Fruit fly (Drosophila melanogaster) whole organism, embryonic: ENCODE measurements around the gene Rassf.

Experiments
- Asciz ChIP-seq: fragments of 200-800 bp; sonication (Bioruptor generic); optimal IDR thresholded peaks from 2 replicates; lab custom pipeline; 2017; ENCODE audit warnings: missing biosample characterization, mild to moderate bottlenecking, missing genetic modification characterization, missing genetic modification reagents
- CG11085 ChIP-seq: fragments of 200-800 bp; sonication (Bioruptor generic); IDR thresholded peaks from 2 replicates; pipeline ENCODE4 v1.3.6; 2022; ENCODE audit warnings: missing biosample characterization, missing genetic modification characterization
- CG11398 ChIP-seq: fragments of 200-800 bp; sonication (Bioruptor generic); optimal IDR thresholded peaks from 2 replicates; lab custom pipeline; 2016; ENCODE audit warnings: missing biosample characterization, missing genetic modification characterization
- CG11696 ChIP-seq: fragments of 200-800 bp; sonication (Bioruptor generic); IDR thresholded peaks from 2 replicates; pipeline ENCODE4 v1.3.6; 2022; ENCODE audit warnings: missing biosample characterization, missing genetic modification characterization
- CG11723 ChIP-seq: fragments of 200-800 bp; sonication (Bioruptor generic); optimal IDR thresholded peaks from 2 replicates; lab custom pipeline; 2017; ENCODE audit warnings: missing biosample characterization, mild to moderate bottlenecking, missing genetic modification characterization
- CG14441 ChIP-seq: fragments of 200-800 bp; sonication (Bioruptor generic); IDR thresholded peaks from 2 replicates; pipeline ENCODE4 v1.3.6; 2022; ENCODE audit warnings: missing biosample characterization, missing genetic modification characterization
- CG15073 ChIP-seq: fragments of 200-800 bp; sonication (Bioruptor generic); optimal IDR thresholded peaks from 2 replicates; lab custom pipeline; 2016; ENCODE audit warnings: missing biosample characterization, missing genetic modification characterization
- CG15601 ChIP-seq: fragments of 200-800 bp; sonication (Bioruptor generic); optimal IDR thresholded peaks from 3 replicates; lab custom pipeline; 2019; ENCODE audit warnings: missing biosample characterization, mild to moderate bottlenecking, missing genetic modification characterization, moderate library complexity
- CG15696 ChIP-seq: fragments of 200-800 bp; sonication (Bioruptor generic); optimal IDR thresholded peaks from 2 replicates; lab custom pipeline; 2019; ENCODE audit warnings: missing biosample characterization, mild to moderate bottlenecking, missing genetic modification characterization, moderate library complexity
- CG17359 ChIP-seq: fragments of 200-800 bp; sonication (Bioruptor generic); optimal IDR thresholded peaks from 3 replicates; lab custom pipeline; 2018; ENCODE audit warnings: missing biosample characterization, mild to moderate bottlenecking, missing genetic modification characterization, moderate library complexity
- CG17385 ChIP-seq: fragments of 200-800 bp; sonication (Bioruptor generic); optimal IDR thresholded peaks from 3 replicates; lab custom pipeline; 2018; ENCODE audit warnings: missing biosample characterization, mild to moderate bottlenecking, missing genetic modification characterization
- CG2129 ChIP-seq: fragments of 200-800 bp; sonication (Bioruptor generic); IDR thresholded peaks from 2 replicates; pipeline ENCODE4 v1.3.6; 2022; ENCODE audit warnings: missing biosample characterization, missing genetic modification characterization; ENCODE audit not compliant: partially characterized antibody
- CG30431 ChIP-seq: fragments of 200-800 bp; sonication (Bioruptor generic); optimal IDR thresholded peaks from 2 replicates; lab custom pipeline; 2017; ENCODE audit warnings: missing biosample characterization, missing genetic modification characterization
- CG31388 ChIP-seq: fragments of 200-800 bp; sonication (Bioruptor generic); optimal IDR thresholded peaks from 2 replicates; lab custom pipeline; 2016; ENCODE audit warnings: missing biosample characterization, missing genetic modification characterization
- CG6654 ChIP-seq: fragments of 200-800 bp; sonication (Bioruptor generic); optimal IDR thresholded peaks from 2 replicates; lab custom pipeline; 2017; ENCODE audit warnings: missing biosample characterization, mild to moderate bottlenecking, missing genetic modification characterization
- CG6689 ChIP-seq: fragments of 200-800 bp; sonication (Bioruptor generic); IDR thresholded peaks from 2 replicates; pipeline ENCODE4 v1.3.6; 2022; ENCODE audit warnings: missing biosample characterization, missing genetic modification characterization
- CG7271 ChIP-seq: fragments of 200-800 bp; sonication (Bioruptor generic); optimal IDR thresholded peaks from 2 replicates; lab custom pipeline; 2018; ENCODE audit warnings: missing biosample characterization, mild to moderate bottlenecking, missing genetic modification characterization, moderate library complexity
- CG9437 ChIP-seq: fragments of 200-800 bp; sonication (Bioruptor generic); optimal IDR thresholded peaks from 2 replicates; lab custom pipeline; 2018; ENCODE audit warnings: missing biosample characterization, mild to moderate bottlenecking, missing genetic modification characterization
- D19A ChIP-seq: fragments of 200-800 bp; optimal IDR thresholded peaks from 3 replicates; lab custom pipeline; 2019; ENCODE audit warnings: missing biosample characterization, mild to moderate bottlenecking, missing genetic modification characterization, moderate library complexity
- Deaf1 ChIP-seq: fragments of 200-800 bp; optimal IDR thresholded peaks from 3 replicates; lab custom pipeline; 2019; ENCODE audit warnings: missing biosample characterization, mild to moderate bottlenecking, missing genetic modification characterization, moderate library complexity
- E2f1 ChIP-seq: fragments of 200-800 bp; sonication (Bioruptor generic); IDR thresholded peaks from 2 replicates; pipeline ENCODE4 v1.3.6; 2022; ENCODE audit warnings: missing biosample characterization, missing genetic modification characterization
- HLH3B ChIP-seq: fragments of 200-800 bp; sonication (Bioruptor generic); IDR thresholded peaks from 2 replicates; pipeline ENCODE4 v1.3.6; 2022; ENCODE audit warnings: missing biosample characterization, missing genetic modification characterization
- HLH54F ChIP-seq: fragments of 200-800 bp; sonication (Bioruptor generic); optimal IDR thresholded peaks from 3 replicates; lab custom pipeline; 2016; ENCODE audit warnings: missing biosample characterization, missing genetic modification characterization
- MTF-1 ChIP-seq: fragments of 200-800 bp; sonication (Bioruptor generic); optimal IDR thresholded peaks from 2 replicates; lab custom pipeline; 2018; ENCODE audit warnings: missing biosample characterization, mild to moderate bottlenecking, missing genetic modification characterization, borderline replicate concordance
- Mad ChIP-seq: fragments of 200-800 bp; sonication (Bioruptor generic); optimal IDR thresholded peaks from 2 replicates; lab custom pipeline; 2016; ENCODE audit warnings: missing biosample characterization, missing genetic modification characterization
- Meics ChIP-seq: fragments of 200-800 bp; sonication (Bioruptor generic); optimal IDR thresholded peaks from 2 replicates; lab custom pipeline; 2017; ENCODE audit warnings: missing biosample characterization, mild to moderate bottlenecking, missing genetic modification characterization
- NC2α ChIP-seq: fragments of 200-800 bp; sonication (Bioruptor generic); optimal IDR thresholded peaks from 2 replicates; lab custom pipeline; 2016; ENCODE audit warnings: missing biosample characterization, missing genetic modification characterization
- Poxn ChIP-seq: fragments of 200-800 bp; sonication (Bioruptor generic); IDR thresholded peaks from 2 replicates; pipeline ENCODE4 v1.3.6; 2022; ENCODE audit warnings: missing biosample characterization, missing genetic modification characterization
- Ptx1 ChIP-seq: fragments of 200-800 bp; sonication (Bioruptor generic); IDR thresholded peaks from 2 replicates; pipeline ENCODE4 v1.3.6; 2022; ENCODE audit warnings: missing biosample characterization, missing genetic modification characterization
- Spps ChIP-seq: fragments of 200-800 bp; sonication (Bioruptor generic); optimal IDR thresholded peaks from 2 replicates; lab custom pipeline; 2018; ENCODE audit warnings: missing biosample characterization, mild to moderate bottlenecking, missing genetic modification characterization
- Trl ChIP-seq, 3 experiments: fragments of >200 bp in 2 of 3; fragments of 200-800 bp in 1 of 3; sonication (Bioruptor generic) in 1 of 3; optimal IDR thresholded peaks; 2 replicates in 1 of 3; 3 replicates in 2 of 3; lab custom pipeline; 2016 to 2017; ENCODE audit warnings: missing biosample characterization in 1 of 3, missing genetic modification characterization in 1 of 3
- ac ChIP-seq: fragments of 200-800 bp; sonication (Bioruptor generic); optimal IDR thresholded peaks from 3 replicates; lab custom pipeline; 2017; ENCODE audit warnings: missing biosample characterization, mild to moderate bottlenecking, missing genetic modification characterization
- btn ChIP-seq: fragments of 200-800 bp; sonication (Bioruptor generic); optimal IDR thresholded peaks from 2 replicates; lab custom pipeline; 2016; ENCODE audit warnings: missing biosample characterization, missing genetic modification characterization
- cad ChIP-seq: fragments of >200 bp; optimal IDR thresholded peaks from 2 replicates; lab custom pipeline; 2017; ENCODE audit warnings: missing biosample characterization, missing genetic modification characterization
- cas ChIP-seq: fragments of 200-800 bp; sonication (Bioruptor generic); IDR thresholded peaks from 2 replicates; pipeline ENCODE4 v1.3.6; 2022; ENCODE audit warnings: missing biosample characterization, missing genetic modification characterization
- caup ChIP-seq: fragments of 200-800 bp; sonication (Bioruptor generic); optimal IDR thresholded peaks from 3 replicates; lab custom pipeline; 2017; ENCODE audit warnings: missing biosample characterization, mild to moderate bottlenecking, missing genetic modification characterization, moderate library complexity; ENCODE audit not compliant: severe bottlenecking
- crol ChIP-seq: fragments of 200-800 bp; sonication (Bioruptor generic); IDR thresholded peaks from 2 replicates; pipeline ENCODE4 v1.3.6; 2022; ENCODE audit warnings: missing biosample characterization, missing genetic modification characterization
- da ChIP-seq: fragments of 200-800 bp; sonication (Bioruptor generic); optimal IDR thresholded peaks from 2 replicates; lab custom pipeline; 2016; ENCODE audit warnings: missing biosample characterization, missing genetic modification characterization
- dmrt11E ChIP-seq: fragments of 200-800 bp; sonication (Bioruptor generic); optimal IDR thresholded peaks from 3 replicates; lab custom pipeline; 2018; ENCODE audit warnings: missing biosample characterization, mild to moderate bottlenecking, missing genetic modification characterization, moderate library complexity
- gro ChIP-seq: fragments of 200-800 bp; sonication (Bioruptor generic); optimal IDR thresholded peaks from 2 replicates; lab custom pipeline; 2016; ENCODE audit warnings: missing biosample characterization, missing genetic modification characterization
- h ChIP-seq: fragments of >200 bp; optimal IDR thresholded peaks from 2 replicates; lab custom pipeline; 2017
- odd ChIP-seq: fragments of 200-800 bp; sonication (Bioruptor generic); optimal IDR thresholded peaks from 2 replicates; lab custom pipeline; 2017; ENCODE audit warnings: missing biosample characterization, mild to moderate bottlenecking, missing genetic modification characterization
- pnt ChIP-seq: fragments of 200-800 bp; sonication (Bioruptor generic); optimal IDR thresholded peaks from 3 replicates; lab custom pipeline; 2016; ENCODE audit warnings: missing biosample characterization, missing genetic modification characterization
- psq ChIP-seq: fragments of 200-800 bp; sonication (Bioruptor generic); optimal IDR thresholded peaks from 2 replicates; lab custom pipeline; 2017; ENCODE audit warnings: missing biosample characterization, missing genetic modification characterization
- rib ChIP-seq: fragments of 200-800 bp; sonication (Bioruptor generic); IDR thresholded peaks from 2 replicates; pipeline ENCODE4 v1.3.6; 2022; ENCODE audit warnings: missing biosample characterization, missing genetic modification characterization
- row ChIP-seq: fragments of 200-800 bp; sonication (Bioruptor generic); IDR thresholded peaks from 3 replicates; pipeline ENCODE4 v1.3.6; 2022; ENCODE audit warnings: missing biosample characterization, missing genetic modification characterization
- ssp ChIP-seq: fragments of 200-800 bp; sonication (Bioruptor generic); IDR thresholded peaks from 2 replicates; pipeline ENCODE4 v1.3.6; 2022; ENCODE audit warnings: missing biosample characterization, missing genetic modification characterization
- stwl ChIP-seq: fragments of 200-800 bp; sonication (Bioruptor generic); optimal IDR thresholded peaks from 3 replicates; lab custom pipeline; 2018; ENCODE audit warnings: missing biosample characterization, mild to moderate bottlenecking, missing genetic modification characterization, moderate library complexity
- unc-4 ChIP-seq: fragments of 200-800 bp; sonication (Bioruptor generic); IDR thresholded peaks from 2 replicates; pipeline ENCODE4 v1.3.6; 2022; ENCODE audit warnings: missing biosample characterization, missing genetic modification characterization; ENCODE audit not compliant: partially characterized antibody
- usp ChIP-seq: fragments of >200 bp; optimal IDR thresholded peaks from 2 replicates; lab custom pipeline; 2017; ENCODE audit warnings: missing biosample characterization, missing genetic modification characterization

The Rassf gene

dm6 chr3R:23117683-23118470, at the start of gene Rassf, which contains the start of gene CenB1A (continued):
- no peak for TF ChIP-seq MTF-1 (GFP tag; lab: Kevin White, UChicago)
- peak; percentile 25 for TF ChIP-seq psq (GFP tag; lab: Kevin White, UChicago)
- no peak for TF ChIP-seq CG11696
- no peak for TF ChIP-seq CG2129 (GFP tag; lab: Robert Waterston, UW)
- TF ChIP-seq Deaf1 (tag; lab: Kevin White, UChicago), result peak; percentile 15
- TF ChIP-seq CG17385 (GFP tag; lab: Kevin White, UChicago), result peak; percentile 64
- TF ChIP-seq CG11723 (GFP tag; lab: Kevin White, UChicago), result peak; percentile 13
- TF ChIP-seq CG30431, result no peak
- TF ChIP-seq cas (GFP tag; lab: Robert Waterston, UW), result no peak
- peak; percentile 64 for TF ChIP-seq HLH54F (GFP tag; lab: Kevin White, UChicago)
- no peak for TF ChIP-seq odd (GFP tag; lab: Kevin White, UChicago)
- peak; percentile 87 for TF ChIP-seq stwl (tag; lab: Kevin White, UChicago)
- TF ChIP-seq unc-4 (GFP tag; lab: Robert Waterston, UW), result peak; percentile 46
- no peak for TF ChIP-seq CG15601 (tag; lab: Kevin White, UChicago)
- TF ChIP-seq crol (GFP tag; lab: Robert Waterston, UW), result peak; percentile 97
- TF ChIP-seq CG6654 (GFP tag; lab: Kevin White, UChicago), result no peak
- TF ChIP-seq CG7271 (tag; lab: Kevin White, UChicago), result peak; percentile 5
- TF ChIP-seq D19A, result no peak
- peak; percentile 22 for TF ChIP-seq CG9437 (GFP tag; lab: Kevin White, UChicago)
- no peak for TF ChIP-seq h (lab: Kevin White, UChicago)
- TF ChIP-seq Ptx1 (GFP tag; lab: Robert Waterston, UW), result peak; percentile 60
- no peak for TF ChIP-seq CG17359 (tag; lab: Kevin White, UChicago)
- peak; percentile 9; the same call in 1 of the 2 replicates for TF ChIP-seq rib
- TF ChIP-seq dmrt11E (tag; lab: Kevin White, UChicago), result peak; percentile 35
- TF ChIP-seq E2f1 (GFP tag; lab: Robert Waterston, UW), result no peak; the same call in 1 of the 2 replicates
- no peak for TF ChIP-seq ac (GFP tag; lab: Kevin White, UChicago)
- TF ChIP-seq cad (GFP tag; lab: Kevin White, UChicago), result no peak
- TF ChIP-seq CG15073 (GFP tag; lab: Kevin White, UChicago), result no peak
- no peak for TF ChIP-seq CG11398 (GFP tag; lab: Kevin White, UChicago)
- 0 out of 2 replicates have a peak, but pooled peaks have one; percentile 31 for TF ChIP-seq ssp (GFP tag; lab: Robert Waterston, UW)
- TF ChIP-seq Poxn (GFP tag; lab: Robert Waterston, UW), result no peak
- TF ChIP-seq CG11085 (GFP tag; lab: Robert Waterston, UW), result no peak
- TF ChIP-seq Mad (GFP tag; lab: Kevin White, UChicago), result no peak
- TF ChIP-seq row (GFP tag; lab: Robert Waterston, UW), result peak; percentile 85
- no peak for TF ChIP-seq CG31388 (GFP tag; lab: Kevin White, UChicago)
- peak; percentile 19 for TF ChIP-seq da (GFP tag; lab: Kevin White, UChicago)
- TF ChIP-seq CG14441 (GFP tag; lab: Robert Waterston, UW), result peak; percentile 33; the same call in 1 of the 2 replicates
- peak; percentile 22 for TF ChIP-seq caup (GFP tag; lab: Kevin White, UChicago)
- TF ChIP-seq Meics (GFP tag; lab: Kevin White, UChicago), result no peak
- TF ChIP-seq gro (GFP tag; lab: Kevin White, UChicago), result no peak
- TF ChIP-seq Asciz, result no peak
- TF ChIP-seq pnt (GFP tag; lab: Kevin White, UChicago), result peak; percentile 54
- no peak for TF ChIP-seq usp (GFP tag; lab: Kevin White, UChicago)
- peak; percentile 28 for TF ChIP-seq NC2α
- peak; percentile 31; the same call in 1 of the 2 replicates for TF ChIP-seq CG6689 (GFP tag; lab: Robert Waterston, UW)
- TF ChIP-seq btn (GFP tag; lab: Kevin White, UChicago), result no peak
- TF ChIP-seq Spps (tag; lab: Kevin White, UChicago), result no peak
- TF ChIP-seq Trl (optimal IDR thresholded peaks at IDR 0.05; lab: Kevin White, UChicago), result peak in 1 of 2 experiments; percentile 12
- peak; percentile 50 for TF ChIP-seq Trl (GFP tag; optimal IDR thresholded peaks at IDR 0.05; lab: Kevin White, UChicago)
- peak; percentile 32 for TF ChIP-seq CG15696 (tag; lab: Kevin White, UChicago)
- TF ChIP-seq HLH3B, result peak; percentile 38; the same call in 1 of the 2 replicates
